Fruit fly (Drosophila melanogaster) S2 (cell line): ENCODE measurements around the gene CG33252.

Experiments
- CG8478 ChIP-seq: fragments of >200 bp; optimal IDR thresholded peaks from 2 replicates; lab custom pipeline; 2018
- CTCF ChIP-seq, 2 experiments: fragments of >200 bp; optimal IDR thresholded peaks; 2 replicates each; lab custom pipeline; 2018

dm6 chrX:16922626-16923025 is 25.6 kb upstream of the CG33252 start:
- TF ChIP-seq CTCF (optimal IDR thresholded peaks at IDR 0.05; lab: Kevin White, UChicago): no peak
- no peak for TF ChIP-seq CG8478 (lab: Kevin White, UChicago)
